Worm (Caenorhabditis elegans) whole organism, L1 larva: ENCODE data around the gene gnrr-5.
A peak's percentile ranks its signal among the peaks of the same experiment; 100 is the strongest.

Experiments
- aha-1 ChIP-seq: fragments of 150-350 bp; optimal IDR thresholded peaks from 2 replicates; lab custom pipeline; 2014; ENCODE audit warnings: missing biosample characterization, missing genetic modification characterization
- aly-2 ChIP-seq: fragments of 150-350 bp; optimal IDR thresholded peaks from 2 replicates; lab custom pipeline; 2014; ENCODE audit warnings: missing biosample characterization, missing genetic modification characterization
- blmp-1 ChIP-seq: fragments of 150-350 bp; optimal IDR thresholded peaks from 2 replicates; lab custom pipeline; 2014; ENCODE audit warnings: missing biosample characterization, missing genetic modification characterization
- ceh-63 ChIP-seq: fragments of 200-800 bp; sonication (Bioruptor generic); optimal IDR thresholded peaks from 2 replicates; lab custom pipeline; 2018; ENCODE audit warnings: mild to moderate bottlenecking, missing genetic modification characterization, missing compliant biosample characterization
- efl-1 ChIP-seq, 4 experiments: fragments of 150-350 bp; optimal IDR thresholded peaks in 3 of 4; peaks in 1 of 4; 1 replicate in 1 of 4; 2 replicates in 3 of 4; lab custom pipeline; 2014; ENCODE audit warnings: missing biosample characterization in 2 of 4, missing genetic modification characterization in 2 of 4, missing genetic modification reagents in 2 of 4
- egl-13 ChIP-seq: sonication (generic microtip); optimal IDR thresholded peaks from 2 replicates; lab custom pipeline; 2016; ENCODE audit warnings: missing genotype, missing genetic modification reagents, missing genetic modification characterization, missing compliant biosample characterization
- egl-27 ChIP-seq, 2 experiments: fragments of 150-350 bp in 1 of 2; sonication (generic microtip); optimal IDR thresholded peaks; 3 replicates each; lab custom pipeline; 2017 to 2018; ENCODE audit warnings: missing biosample characterization in 2 of 2, missing genetic modification characterization in 2 of 2, missing genetic modification reagents in 2 of 2
- elt-3 ChIP-seq, 6 experiments: fragments of 150-350 bp in 1 of 6; sonication (generic microtip); optimal IDR thresholded peaks; 2 replicates each; lab custom pipeline; 2017 to 2018; ENCODE audit warnings: missing biosample characterization in 6 of 6, missing genetic modification characterization in 6 of 6, inconsistent platforms in 1 of 6
- fkh-4 ChIP-seq: sonication (generic microtip); optimal IDR thresholded peaks from 2 replicates; lab custom pipeline; 2016; ENCODE audit warnings: missing compliant biosample characterization, missing genetic modification characterization, borderline replicate concordance
- fkh-8 ChIP-seq: sonication (generic microtip); optimal IDR thresholded peaks from 2 replicates; lab custom pipeline; 2016; ENCODE audit warnings: mild to moderate bottlenecking, missing genetic modification characterization, missing compliant biosample characterization
- grh-1 ChIP-seq: fragments of 200-800 bp; sonication (Bioruptor generic); IDR thresholded peaks from 2 replicates; pipeline ENCODE4 v1.3.6; 2022; ENCODE audit warnings: missing genetic modification reagents, missing genetic modification characterization, missing compliant biosample characterization
- hlh-4 ChIP-seq: sonication (generic microtip); optimal IDR thresholded peaks from 2 replicates; lab custom pipeline; 2016; ENCODE audit warnings: mild to moderate bottlenecking, missing genetic modification characterization, missing compliant biosample characterization
- hpl-2 ChIP-seq: fragments of 150-350 bp; optimal IDR thresholded peaks from 2 replicates; lab custom pipeline; 2014; ENCODE audit warnings: missing biosample characterization, missing genetic modification reagents, missing genetic modification characterization
- lin-14 ChIP-seq: fragments of 200-800 bp; sonication (Bioruptor generic); optimal IDR thresholded peaks from 2 replicates; lab custom pipeline; 2018; ENCODE audit warnings: mild to moderate bottlenecking, missing genetic modification characterization, moderate library complexity, missing compliant biosample characterization
- lir-3 ChIP-seq: sonication (generic microtip); optimal IDR thresholded peaks from 2 replicates; lab custom pipeline; 2016; ENCODE audit warnings: mild to moderate bottlenecking, missing genetic modification characterization, moderate library complexity, missing compliant biosample characterization; ENCODE audit not compliant: poor library complexity
- lsy-2 ChIP-seq, 2 experiments: fragments of 150-350 bp; optimal IDR thresholded peaks; 2 replicates each; lab custom pipeline; 2014; ENCODE audit warnings: missing biosample characterization in 2 of 2, missing genetic modification characterization in 2 of 2
- nhr-12 ChIP-seq: sonication (generic microtip); optimal IDR thresholded peaks from 2 replicates; lab custom pipeline; 2017; ENCODE audit warnings: missing biosample characterization, missing genetic modification characterization
- nhr-237 ChIP-seq: fragments of 150-350 bp; optimal IDR thresholded peaks from 2 replicates; lab custom pipeline; 2014; ENCODE audit warnings: missing biosample characterization, missing genetic modification characterization
- nhr-47 ChIP-seq: sonication (generic microtip); optimal IDR thresholded peaks from 2 replicates; lab custom pipeline; 2016; ENCODE audit warnings: mild to moderate bottlenecking, missing genetic modification characterization, moderate library complexity, missing compliant biosample characterization
- nhr-71 ChIP-seq: sonication (generic microtip); optimal IDR thresholded peaks from 2 replicates; lab custom pipeline; 2016; ENCODE audit warnings: mild to moderate bottlenecking, missing genetic modification characterization, moderate library complexity, missing compliant biosample characterization
- nhr-76 ChIP-seq: sonication (generic microtip); optimal IDR thresholded peaks from 2 replicates; lab custom pipeline; 2017; ENCODE audit warnings: missing biosample characterization, missing genetic modification characterization
- nhr-85 ChIP-seq: sonication (generic microtip); peaks from one replicate; lab custom pipeline; 2016; ENCODE audit warnings: missing genetic modification characterization, inconsistent platforms, missing compliant biosample characterization
- rnt-1 ChIP-seq: sonication (generic microtip); optimal IDR thresholded peaks from 2 replicates; lab custom pipeline; 2016; ENCODE audit warnings: mild to moderate bottlenecking, missing genetic modification characterization, moderate library complexity, missing compliant biosample characterization
- sup-37 ChIP-seq: fragments of 200-800 bp; sonication (Bioruptor generic); optimal IDR thresholded peaks from 2 replicates; lab custom pipeline; 2018; ENCODE audit warnings: mild to moderate bottlenecking, missing genetic modification characterization, missing compliant biosample characterization
- unc-62 ChIP-seq: fragments of 150-350 bp; optimal IDR thresholded peaks from 2 replicates; lab custom pipeline; 2014; ENCODE audit warnings: missing biosample characterization, missing genetic modification reagents, missing genetic modification characterization
- unc-86 ChIP-seq: sonication (generic microtip); optimal IDR thresholded peaks from 2 replicates; lab custom pipeline; 2016; ENCODE audit warnings: missing genetic modification characterization, missing compliant biosample characterization
- xbp-1 ChIP-seq: sonication (generic microtip); optimal IDR thresholded peaks from 2 replicates; lab custom pipeline; 2016; ENCODE audit warnings: missing genetic modification characterization, missing compliant biosample characterization
- zag-1 ChIP-seq: fragments of 150-350 bp; optimal IDR thresholded peaks from 2 replicates; lab custom pipeline; 2014; ENCODE audit warnings: missing biosample characterization, missing genetic modification characterization
- zip-4 ChIP-seq: fragments of 200-800 bp; sonication (Bioruptor generic); optimal IDR thresholded peaks from 2 replicates; lab custom pipeline; 2018; ENCODE audit warnings: mild to moderate bottlenecking, missing genetic modification characterization, moderate library complexity, missing compliant biosample characterization
- ztf-11 ChIP-seq, 2 experiments: sonication (generic microtip); optimal IDR thresholded peaks; 2 replicates each; lab custom pipeline; 2016 to 2017; ENCODE audit warnings: missing genetic modification characterization in 2 of 2, missing biosample characterization in 1 of 2, missing compliant biosample characterization in 1 of 2

Gene gnrr-5

DNA sequence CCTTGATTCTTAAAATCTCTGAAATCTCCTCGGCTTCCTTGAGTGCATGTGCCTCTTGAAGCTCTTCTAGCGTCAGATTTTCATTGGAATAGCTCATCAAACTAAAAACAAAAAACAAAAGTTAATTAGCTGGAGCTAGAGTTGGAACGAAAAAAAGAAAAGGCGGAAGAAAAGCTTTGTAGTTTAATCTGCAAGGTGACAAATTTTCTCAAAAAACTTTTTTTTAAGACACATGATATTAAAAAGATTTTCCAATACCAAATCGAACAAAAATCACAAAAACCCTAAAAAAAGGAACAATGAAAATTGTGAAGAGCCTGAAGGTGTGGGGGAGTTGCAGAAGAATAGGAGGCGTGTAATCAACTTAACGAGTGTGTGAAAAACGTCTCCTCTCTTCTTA lies at the start of gene gnrr-5:
Gene gnrr-5, minus strand, starts transcription at position 101 of the 400 bp plus-strand sequence.
- TF ChIP-seq egl-13 (tag; lab: Kevin White, UChicago) = no peak
- peak; percentile 16 for TF ChIP-seq lin-14 (GFP tag; lab: Kevin White, UChicago)

DNA sequence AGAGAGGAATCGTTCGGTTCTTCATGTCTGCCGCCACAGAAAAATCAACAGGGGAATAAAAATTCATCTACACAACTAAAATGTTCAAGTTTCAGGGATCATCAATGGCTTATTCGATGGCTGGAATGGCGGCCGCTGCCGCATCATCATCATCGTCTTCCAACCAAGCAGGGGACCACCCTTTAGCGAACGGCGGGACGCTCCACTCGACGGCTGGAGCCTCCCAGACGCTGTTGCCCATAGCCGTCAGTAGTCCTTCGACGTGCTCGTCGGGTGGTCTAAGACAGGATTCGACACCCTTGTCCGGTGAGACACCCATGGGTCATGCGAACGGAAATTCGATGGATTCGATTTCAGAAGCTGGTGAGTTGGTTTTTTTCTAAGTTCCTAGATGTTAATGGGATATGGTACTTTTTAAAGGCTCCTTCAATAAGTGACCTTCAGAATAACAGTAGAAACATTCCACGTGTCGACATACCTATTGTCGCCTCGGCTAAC lies 49.4 kb upstream of the gnrr-5 start:
- peak; percentile 33 for TF ChIP-seq nhr-85
- no peak for TF ChIP-seq nhr-76 (tag; lab: Kevin White, UChicago)
- TF ChIP-seq efl-1 (optimal IDR thresholded peaks at IDR 0.05; lab: Kevin White, UChicago) = no peak
- TF ChIP-seq efl-1 (GFP tag; optimal IDR thresholded peaks at IDR 0.05 in 1 of 2; lab: Kevin White, UChicago) = peak in 1 of 2 experiments; percentile 66
- TF ChIP-seq nhr-47 (tag; lab: Kevin White, UChicago) = no peak
- TF ChIP-seq aha-1 (tag; lab: Kevin White, UChicago) = no peak
- TF ChIP-seq zip-4 = no peak
- no peak for TF ChIP-seq xbp-1 (tag; lab: Kevin White, UChicago)
- TF ChIP-seq rnt-1 (tag; lab: Kevin White, UChicago) = no peak
- TF ChIP-seq unc-62 = no peak

DNA sequence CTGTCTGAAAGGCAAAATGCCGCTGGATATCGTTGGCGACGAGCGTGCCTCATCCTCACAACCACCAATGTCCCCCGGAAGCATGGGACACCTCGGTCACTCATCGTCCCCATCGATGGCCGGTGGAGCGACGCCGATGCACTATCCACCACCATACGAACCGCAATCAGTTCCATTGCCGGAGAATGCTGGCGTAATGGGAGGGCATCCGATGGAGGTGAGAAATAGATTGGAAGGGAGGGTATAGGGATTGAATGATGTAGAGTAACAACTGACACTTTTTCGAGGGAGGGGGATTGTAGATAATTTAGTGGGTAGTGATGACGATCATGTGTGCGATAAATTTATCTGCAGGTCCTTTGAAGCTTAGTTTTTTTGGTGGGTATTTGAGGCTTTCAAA lies 48.1 kb upstream of the gnrr-5 start:
- TF ChIP-seq efl-1 (optimal IDR thresholded peaks at IDR 0.05; lab: Kevin White, UChicago) (no peak), efl-1 (GFP tag; optimal IDR thresholded peaks at IDR 0.05 in 1 of 2; lab: Kevin White, UChicago) (peak in 1 of 2 experiments; percentile 56), hlh-4 (no peak), lsy-2 (tag; optimal IDR thresholded peaks at IDR 0.05; lab: Kevin White, UChicago) (peak in 1 of 2 experiments; percentile 47), rnt-1 (tag; lab: Kevin White, UChicago) (peak; percentile 64), hpl-2 (no peak), nhr-237 (no peak), blmp-1 (tag; lab: Kevin White, UChicago) (no peak), nhr-71 (peak; percentile 8), elt-3 (tag; optimal IDR thresholded peaks at IDR 0.05; lab: Kevin White, UChicago) (no peak), zag-1 (tag; lab: Kevin White, UChicago) (no peak), fkh-4 (tag; lab: Kevin White, UChicago) (no peak), aly-2 (no peak), lin-14 (GFP tag; lab: Kevin White, UChicago) (peak; percentile 46), lir-3 (tag; lab: Kevin White, UChicago) (no peak), ceh-63 (GFP tag; lab: Kevin White, UChicago) (no peak), nhr-12 (tag; lab: Kevin White, UChicago) (no peak), nhr-85 (peak; percentile 65), ztf-11 (tag; optimal IDR thresholded peaks at IDR 0.05; lab: Kevin White, UChicago) (peak in 1 of 2 experiments; percentile 40)

DNA sequence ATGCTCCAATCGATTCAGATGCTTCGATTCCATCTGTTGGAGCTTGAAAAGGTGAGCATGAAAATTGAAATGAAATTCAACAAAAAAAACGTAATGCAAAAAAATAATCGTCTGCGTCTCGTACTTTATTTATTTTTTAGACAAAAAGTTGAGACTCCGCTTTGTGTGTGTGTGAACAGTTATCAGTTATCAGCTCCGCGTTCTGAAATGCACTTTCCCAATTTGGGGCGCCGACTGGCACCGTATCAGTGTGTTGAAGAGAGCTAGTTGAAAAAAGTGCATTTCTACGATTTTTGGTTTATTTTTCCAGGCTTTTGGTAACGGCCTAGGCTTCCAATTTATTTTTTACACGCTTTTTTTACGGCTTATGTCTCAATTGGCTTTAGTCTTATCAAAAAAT lies 47.4 kb upstream of the gnrr-5 start:
- peak; percentile 20 for TF ChIP-seq sup-37
- TF ChIP-seq egl-27 (tag; optimal IDR thresholded peaks at IDR 0.05; lab: Kevin White, UChicago) = no peak
- no peak for TF ChIP-seq grh-1 (GFP tag; lab: Robert Waterston, UW)
- TF ChIP-seq, all 84 proteins: peak for 1

DNA sequence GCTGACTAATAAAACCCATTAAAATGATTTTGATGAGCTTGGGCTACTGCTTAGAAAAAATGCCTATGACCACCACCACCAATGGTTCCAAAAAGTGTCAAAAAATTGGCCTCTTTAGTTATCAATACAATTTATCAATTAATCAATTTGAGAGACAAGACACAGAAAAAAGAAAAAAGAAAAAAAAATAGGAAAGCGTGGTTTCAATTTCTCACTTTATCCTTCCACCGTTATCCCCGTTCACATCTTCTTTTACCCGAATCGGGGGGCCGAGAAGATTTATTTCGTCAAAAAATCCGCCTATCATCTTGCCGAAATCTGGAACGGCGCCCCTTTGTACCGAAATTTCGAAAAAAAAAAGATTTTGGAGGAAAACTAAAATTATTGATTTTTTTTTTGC lies 46.2 kb upstream of the gnrr-5 start:
- TF ChIP-seq fkh-8 (tag; lab: Kevin White, UChicago) (no peak), unc-86 (tag; lab: Kevin White, UChicago) (no peak), nhr-12 (tag; lab: Kevin White, UChicago) (no peak), ceh-63 (GFP tag; lab: Kevin White, UChicago) (no peak), blmp-1 (tag; lab: Kevin White, UChicago) (peak; percentile 63)
